Fruit fly (Drosophila melanogaster): ENCODE measurements around the gene CG2961.

DNA sequence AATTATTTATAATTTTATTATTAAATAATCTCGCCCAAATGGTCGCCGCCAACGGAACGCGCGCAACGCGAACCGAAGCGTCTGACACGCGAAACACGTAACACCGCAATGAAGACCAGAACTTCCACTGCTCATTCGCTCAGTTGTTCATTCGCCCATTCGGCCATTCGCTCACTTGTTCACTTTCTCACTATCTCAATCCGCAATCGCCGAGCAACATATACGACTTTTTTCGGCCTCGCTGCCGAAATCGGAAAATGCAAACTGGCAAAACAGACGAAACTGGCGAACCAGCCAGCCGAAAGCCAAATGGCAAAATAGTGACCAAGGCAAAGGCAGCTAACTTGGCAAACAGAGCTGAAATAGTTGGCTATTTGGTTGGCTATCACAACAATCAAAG lies 17.1 kb upstream of the CG2961 start:
- TF ChIP-seq EcR (GFP tag; optimal IDR thresholded peaks at IDR 0.05) = no peak
- TF ChIP-seq usp (GFP tag; optimal IDR thresholded peaks at IDR 0.05) = no peak
- no peak for TF ChIP-seq Dll (optimal IDR thresholded peaks at IDR 0.05)
- no peak for TF ChIP-seq pan (optimal IDR thresholded peaks at IDR 0.05)
- no peak for TF ChIP-seq CG8478 (optimal IDR thresholded peaks at IDR 0.05)
